Fruit fly (Drosophila melanogaster): ENCODE data around the gene CG10801.

The CG10801 gene

DNA sequence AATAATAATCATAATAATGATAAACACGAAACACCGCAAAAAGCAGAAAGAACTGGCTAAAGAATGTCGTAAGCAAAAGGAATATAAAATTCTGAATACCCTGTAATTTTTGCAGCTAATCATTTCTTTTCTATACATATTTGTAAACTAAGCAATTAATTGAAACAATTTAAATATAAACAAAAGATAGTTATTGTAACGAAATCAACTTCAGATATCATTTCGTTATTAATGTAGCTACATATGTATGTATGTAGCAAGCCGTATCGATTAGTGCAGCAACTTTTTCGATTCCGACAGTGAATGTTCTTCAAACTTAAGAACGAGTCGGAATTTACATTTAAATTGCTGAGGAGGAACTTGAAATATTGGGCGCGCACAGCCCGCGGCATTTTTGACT lies 13.2 kb downstream of the CG10801 start (continued):
- no peak for TF ChIP-seq acj6 (GFP tag; optimal IDR thresholded peaks at IDR 0.05)
- TF ChIP-seq Sox14 (GFP tag; optimal IDR thresholded peaks at IDR 0.05) = no peak
- TF ChIP-seq CG31627 (GFP tag; optimal IDR thresholded peaks at IDR 0.05) = no peak
- TF ChIP-seq Met (GFP tag; optimal IDR thresholded peaks at IDR 0.05) = peak; percentile 34

DNA sequence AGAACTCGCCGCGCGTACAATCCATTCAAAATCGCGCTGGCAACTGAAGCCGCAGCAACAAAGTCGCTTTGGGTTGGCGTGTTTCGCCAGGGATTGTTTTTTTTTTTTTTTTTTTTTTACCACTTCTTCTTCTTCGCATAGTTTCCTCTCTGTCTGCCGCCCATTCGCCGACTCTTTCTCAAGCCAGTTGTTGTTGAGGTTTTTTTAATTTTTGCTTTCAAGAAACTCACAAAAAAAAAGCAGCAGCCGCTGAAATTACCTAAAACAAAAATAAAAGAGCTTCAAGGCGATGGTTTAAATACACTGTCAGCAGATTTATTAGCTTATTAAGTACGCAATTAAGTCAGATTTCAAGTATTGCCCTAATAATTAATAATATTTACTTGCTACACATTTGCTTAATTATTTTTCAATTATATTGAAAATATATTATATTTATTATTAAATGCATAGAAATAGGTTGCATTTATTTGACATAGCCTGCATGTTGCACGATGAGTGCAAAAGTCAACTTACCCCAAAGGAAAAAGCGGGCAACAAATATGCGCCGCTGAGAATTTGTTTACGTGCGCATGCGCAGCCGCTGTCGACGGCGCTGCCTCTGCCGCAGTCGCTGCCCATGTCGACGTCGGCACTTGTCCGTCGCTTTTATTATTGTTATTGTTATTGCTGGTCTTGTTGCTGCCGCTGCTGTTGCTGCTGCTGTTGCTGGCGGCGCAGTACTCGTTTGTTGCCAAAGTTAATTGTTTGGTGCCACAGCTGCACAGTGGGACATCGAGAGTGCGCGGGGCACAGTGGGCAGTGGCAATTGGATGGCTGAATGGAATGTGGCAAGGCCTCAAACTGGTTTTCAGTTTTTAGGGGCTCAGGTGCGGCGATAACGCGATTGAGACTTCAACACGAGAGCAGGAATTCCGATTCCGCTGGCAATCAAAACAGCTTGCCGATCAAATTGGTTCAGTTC lies 14.4 kb downstream of the CG10801 start, which contains the start of gene CG12206:
Gene CG12206, minus strand, starts transcription at position 49 of the 964 bp plus-strand sequence.
- TF ChIP-seq svp (GFP tag) (peak; percentile 72), Sox15 (GFP tag; optimal IDR thresholded peaks at IDR 0.05) (peak; percentile 64), CG31627 (GFP tag; optimal IDR thresholded peaks at IDR 0.05) (no peak), Eip78C (GFP tag) (peak; percentile 89), Hr39 (GFP tag; optimal IDR thresholded peaks at IDR 0.05) (no peak), OdsH (GFP tag; optimal IDR thresholded peaks at IDR 0.05) (peak; percentile 54), Blimp-1 (GFP tag; optimal IDR thresholded peaks at IDR 0.05) (peak; percentile 66), CG3919 (GFP tag; optimal IDR thresholded peaks at IDR 0.05) (peak; percentile 57), eg (GFP tag; IDR thresholded peaks at IDR 0.05) (peak; percentile 80), Smox (GFP tag; optimal IDR thresholded peaks at IDR 0.05) (peak; percentile 7), CG6276 (GFP tag; optimal IDR thresholded peaks at IDR 0.05) (peak; percentile 83), spab (GFP tag; optimal IDR thresholded peaks at IDR 0.05) (peak; percentile 88), Sox14 (GFP tag; optimal IDR thresholded peaks at IDR 0.05) (no peak), CG1621 (tag; optimal IDR thresholded peaks at IDR 0.05) (peak; percentile 82), CG7368 (GFP tag; optimal IDR thresholded peaks at IDR 0.05) (peak; percentile 41), acj6 (GFP tag; optimal IDR thresholded peaks at IDR 0.05) (peak; percentile 57), CG32006 (GFP tag; optimal IDR thresholded peaks at IDR 0.05) (peak; percentile 84), CG6792 (GFP tag; optimal IDR thresholded peaks at IDR 0.05) (peak; percentile 63), CG6808 (GFP tag; optimal IDR thresholded peaks at IDR 0.05) (peak; percentile 91), fd85E (GFP tag; optimal IDR thresholded peaks at IDR 0.05) (no peak), CG11902 (GFP tag; optimal IDR thresholded peaks at IDR 0.05) (peak; percentile 42), CG8632 (GFP tag; optimal IDR thresholded peaks at IDR 0.05) (peak; percentile 81), CG34406 (GFP tag; optimal IDR thresholded peaks at IDR 0.05) (peak; percentile 83), Eip93F (GFP tag; optimal IDR thresholded peaks at IDR 0.05) (no peak), fd59A (GFP tag; optimal IDR thresholded peaks at IDR 0.05) (peak; percentile 69), dac (GFP tag; optimal IDR thresholded peaks at IDR 0.05) (peak; percentile 30), CG6163 (GFP tag; IDR thresholded peaks at IDR 0.05) (peak; percentile 87), dsx (GFP tag; optimal IDR thresholded peaks at IDR 0.05; ENCODE audit: poor library complexity, severe bottlenecking) (peak; percentile 99), Sox102F (GFP tag; optimal IDR thresholded peaks at IDR 0.05) (peak; percentile 25), Met (GFP tag; optimal IDR thresholded peaks at IDR 0.05) (peak; percentile 22), achi (GFP tag; optimal IDR thresholded peaks at IDR 0.05) (peak; percentile 71), net (GFP tag; optimal IDR thresholded peaks at IDR 0.05) (peak; percentile 80), CG16779 (tag; optimal IDR thresholded peaks at IDR 0.05) (peak; percentile 85), Lpt (GFP tag; optimal IDR thresholded peaks at IDR 0.05) (peak; percentile 66), topi (GFP tag; optimal IDR thresholded peaks at IDR 0.05) (peak; percentile 34), ss (GFP tag; optimal IDR thresholded peaks at IDR 0.05) (peak; percentile 93 to 96), Hr4 (GFP tag; optimal IDR thresholded peaks at IDR 0.05) (peak; percentile 36), fkh (GFP tag; optimal IDR thresholded peaks at IDR 0.05) (peak; percentile 33), CG4318 (GFP tag; optimal IDR thresholded peaks at IDR 0.05) (peak; percentile 65), Ets96B (tag; optimal IDR thresholded peaks at IDR 0.05) (peak; percentile 88), CG11294 (GFP tag; IDR thresholded peaks at IDR 0.05) (no peak), lz (GFP tag; optimal IDR thresholded peaks at IDR 0.05) (peak; percentile 21), Eip75B (GFP tag; optimal IDR thresholded peaks at IDR 0.05) (peak; percentile 50), CG3032 (tag; optimal IDR thresholded peaks at IDR 0.05) (peak; percentile 90), salr (GFP tag; optimal IDR thresholded peaks at IDR 0.05) (peak; percentile 59 to 76), CG8119 (GFP tag; IDR thresholded peaks at IDR 0.05) (peak; percentile 86), Gug (GFP tag; IDR thresholded peaks at IDR 0.05) (peak; percentile 32; the same call in 1 of the 2 replicates)
